Worm (Caenorhabditis elegans) whole organism, late embryonic: ENCODE results near the gene T14B4.19.

Source experiments
- K02D7.2 ChIP-seq: sonication (generic microtip); optimal IDR thresholded peaks from 2 replicates; lab custom pipeline; 2017; ENCODE audit warnings: mild to moderate bottlenecking, missing genetic modification characterization, missing compliant biosample characterization
- K09A11.1 ChIP-seq: sonication (generic microtip); optimal IDR thresholded peaks from 2 replicates; lab custom pipeline; 2017; ENCODE audit warnings: antibody characterized with exemption, mild to moderate bottlenecking, missing genetic modification characterization, missing compliant biosample characterization; ENCODE audit not compliant: insufficient read depth
- T23F11.4 ChIP-seq: fragments of 200-800 bp; sonication (Bioruptor generic); optimal IDR thresholded peaks from 2 replicates; lab custom pipeline; 2018; ENCODE audit warnings: mild to moderate bottlenecking, missing genetic modification characterization, missing compliant biosample characterization
- Y22D7AL.16 ChIP-seq: sonication (generic microtip); optimal IDR thresholded peaks from 2 replicates; lab custom pipeline; 2016; ENCODE audit warnings: missing genetic modification characterization, missing compliant biosample characterization
- ahr-1 ChIP-seq: sonication (generic microtip); optimal IDR thresholded peaks from 2 replicates; lab custom pipeline; 2016; ENCODE audit warnings: missing genetic modification characterization, missing compliant biosample characterization
- ama-1 ChIP-seq: fragments of 150-350 bp; optimal IDR thresholded peaks from 2 replicates; lab custom pipeline; 2014
- ceh-14 ChIP-seq: sonication (generic microtip); optimal IDR thresholded peaks from 2 replicates; lab custom pipeline; 2016; ENCODE audit warnings: missing genotype, missing genetic modification characterization, missing compliant biosample characterization
- ceh-18 ChIP-seq: sonication (generic microtip); optimal IDR thresholded peaks from 2 replicates; lab custom pipeline; 2016; ENCODE audit warnings: missing genetic modification characterization, missing compliant biosample characterization
- ceh-19 ChIP-seq: fragments of 200-800 bp; sonication (Bioruptor generic); optimal IDR thresholded peaks from 2 replicates; lab custom pipeline; 2018; ENCODE audit warnings: mild to moderate bottlenecking, missing genetic modification characterization, missing compliant biosample characterization
- ceh-2 ChIP-seq: sonication (generic microtip); optimal IDR thresholded peaks from 2 replicates; lab custom pipeline; 2016; ENCODE audit warnings: missing genotype, missing genetic modification characterization, missing compliant biosample characterization
- ceh-22 ChIP-seq: sonication (generic microtip); optimal IDR thresholded peaks from 2 replicates; lab custom pipeline; 2017; ENCODE audit warnings: missing biosample characterization, missing genetic modification characterization
- ceh-30 ChIP-seq: fragments of 150-350 bp; optimal IDR thresholded peaks from 2 replicates; lab custom pipeline; 2014; ENCODE audit warnings: missing biosample characterization, missing genetic modification characterization
- ceh-48 ChIP-seq: sonication (generic microtip); optimal IDR thresholded peaks from 2 replicates; lab custom pipeline; 2016; ENCODE audit warnings: missing genetic modification characterization, inconsistent platforms, missing compliant biosample characterization
- che-1 ChIP-seq: sonication (generic microtip); optimal IDR thresholded peaks from 2 replicates; lab custom pipeline; 2016; ENCODE audit warnings: mild to moderate bottlenecking, missing genetic modification characterization, missing compliant biosample characterization
- dmd-4 ChIP-seq: sonication (generic microtip); optimal IDR thresholded peaks from 2 replicates; lab custom pipeline; 2016; ENCODE audit warnings: borderline replicate concordance, missing genetic modification characterization, missing compliant biosample characterization
- elt-4 ChIP-seq: sonication (generic microtip); optimal IDR thresholded peaks from 2 replicates; lab custom pipeline; 2016; ENCODE audit warnings: missing genetic modification characterization, missing compliant biosample characterization
- ets-4 ChIP-seq: sonication (generic microtip); optimal IDR thresholded peaks from 2 replicates; lab custom pipeline; 2016; ENCODE audit warnings: missing genetic modification characterization, missing compliant biosample characterization
- gmeb-2 ChIP-seq: sonication (generic microtip); optimal IDR thresholded peaks from 2 replicates; lab custom pipeline; 2016; ENCODE audit warnings: missing genetic modification characterization, inconsistent platforms, missing compliant biosample characterization
- hlh-15 ChIP-seq: sonication (generic microtip); optimal IDR thresholded peaks from 2 replicates; lab custom pipeline; 2016; ENCODE audit warnings: missing genetic modification characterization, missing compliant biosample characterization
- hlh-30 ChIP-seq: sonication (generic microtip); optimal IDR thresholded peaks from 2 replicates; lab custom pipeline; 2017; ENCODE audit warnings: antibody characterized with exemption, missing genetic modification characterization, missing compliant biosample characterization; ENCODE audit not compliant: insufficient read depth
- hlh-6 ChIP-seq: sonication (generic microtip); optimal IDR thresholded peaks from 2 replicates; lab custom pipeline; 2016; ENCODE audit warnings: missing genotype, missing genetic modification characterization, missing compliant biosample characterization
- hlh-8 ChIP-seq: sonication (generic microtip); optimal IDR thresholded peaks from 2 replicates; lab custom pipeline; 2016; ENCODE audit warnings: missing genotype, missing genetic modification characterization, missing compliant biosample characterization
- lim-6 ChIP-seq: sonication (generic microtip); optimal IDR thresholded peaks from 2 replicates; lab custom pipeline; 2016; ENCODE audit warnings: missing genetic modification characterization, missing compliant biosample characterization
- lin-11 ChIP-seq: fragments of 200-800 bp; sonication (Bioruptor generic); optimal IDR thresholded peaks from 2 replicates; lab custom pipeline; 2018; ENCODE audit warnings: mild to moderate bottlenecking, missing genetic modification characterization, missing compliant biosample characterization
- madf-2 ChIP-seq: sonication (generic microtip); optimal IDR thresholded peaks from 2 replicates; lab custom pipeline; 2017; ENCODE audit warnings: missing genetic modification characterization, missing compliant biosample characterization
- nfya-1 ChIP-seq: sonication (generic microtip); optimal IDR thresholded peaks from 2 replicates; lab custom pipeline; 2017; ENCODE audit warnings: missing genetic modification characterization, mild to moderate bottlenecking, missing compliant biosample characterization, antibody characterized with exemption, moderate library complexity
- nhr-232 ChIP-seq: sonication (generic microtip); optimal IDR thresholded peaks from 2 replicates; lab custom pipeline; 2016; ENCODE audit warnings: missing genetic modification characterization, missing compliant biosample characterization
- pat-9 ChIP-seq: fragments of 200-800 bp; sonication (Bioruptor generic); optimal IDR thresholded peaks from 2 replicates; lab custom pipeline; 2018; ENCODE audit warnings: mild to moderate bottlenecking, missing genetic modification characterization, moderate library complexity, missing compliant biosample characterization
- pax-1 ChIP-seq: fragments of 150-350 bp; optimal IDR thresholded peaks from 2 replicates; lab custom pipeline; 2014; ENCODE audit warnings: missing biosample characterization, missing genetic modification characterization
- pha-2 ChIP-seq: sonication (generic microtip); optimal IDR thresholded peaks from 2 replicates; lab custom pipeline; 2017; ENCODE audit warnings: mild to moderate bottlenecking, missing genetic modification characterization, missing compliant biosample characterization
- pha-4 ChIP-seq: fragments of 150-350 bp; optimal IDR thresholded peaks from 2 replicates; lab custom pipeline; 2018; ENCODE audit warnings: missing biosample characterization, missing genetic modification reagents, missing genetic modification characterization
- ref-2 ChIP-seq: sonication (generic microtip); optimal IDR thresholded peaks from 2 replicates; lab custom pipeline; 2016; ENCODE audit warnings: missing genetic modification characterization, missing compliant biosample characterization
- rnt-1 ChIP-seq: sonication (generic microtip); optimal IDR thresholded peaks from 2 replicates; lab custom pipeline; 2016; ENCODE audit warnings: missing genetic modification characterization, missing compliant biosample characterization
- sdc-2 ChIP-seq: sonication (generic microtip); optimal IDR thresholded peaks from 2 replicates; lab custom pipeline; 2016; ENCODE audit warnings: missing genotype, missing genetic modification characterization, missing compliant biosample characterization
- sox-4 ChIP-seq: sonication (generic microtip); optimal IDR thresholded peaks from 2 replicates; lab custom pipeline; 2017; ENCODE audit warnings: mild to moderate bottlenecking, missing genetic modification characterization, inconsistent platforms, missing compliant biosample characterization
- tbx-2 ChIP-seq: sonication (generic microtip); optimal IDR thresholded peaks from 2 replicates; lab custom pipeline; 2016; ENCODE audit warnings: missing genetic modification characterization, missing compliant biosample characterization
- ttx-3 ChIP-seq: sonication (generic microtip); optimal IDR thresholded peaks from 2 replicates; lab custom pipeline; 2016; ENCODE audit warnings: missing genetic modification reagents, missing genetic modification characterization, missing compliant biosample characterization
- unc-3 ChIP-seq, 2 experiments: fragments of 200-800 bp in 1 of 2; sonication (Bioruptor generic) in 1 of 2; sonication (generic microtip) in 1 of 2; conservative IDR thresholded peaks in 1 of 2; optimal IDR thresholded peaks in 1 of 2; 2 replicates each; pipeline versions ENCODE4 v1.3.6 to Lab custom; 2016 to 2022; ENCODE audit warnings: missing compliant biosample characterization in 2 of 2, missing genetic modification characterization in 2 of 2, missing genetic modification reagents in 1 of 2
- unc-42 ChIP-seq: sonication (generic microtip); optimal IDR thresholded peaks from 2 replicates; lab custom pipeline; 2016; ENCODE audit warnings: missing genotype, missing genetic modification characterization, missing compliant biosample characterization
- unc-55 ChIP-seq: sonication (generic microtip); optimal IDR thresholded peaks from 2 replicates; lab custom pipeline; 2017; ENCODE audit warnings: missing biosample characterization, missing genetic modification reagents, missing genetic modification characterization
- unc-86 ChIP-seq: sonication (generic microtip); optimal IDR thresholded peaks from 2 replicates; lab custom pipeline; 2016; ENCODE audit warnings: missing genetic modification characterization, missing compliant biosample characterization
- ztf-16 ChIP-seq: sonication (generic microtip); optimal IDR thresholded peaks from 2 replicates; lab custom pipeline; 2017; ENCODE audit warnings: missing genetic modification characterization, missing compliant biosample characterization

T14B4.19 gene

ce11 chrII:6721581-6721980, 8.8 kb upstream of the T14B4.19 start (continued):
- TF ChIP-seq unc-42 (tag; lab: Kevin White, UChicago) (no peak), T23F11.4 (no peak), ref-2 (tag; lab: Kevin White, UChicago) (peak; percentile 21), unc-86 (no peak), madf-2 (no peak), rnt-1 (peak; percentile 28), lim-6 (tag; lab: Kevin White, UChicago) (no peak), unc-55 (GFP tag; lab: Kevin White, UChicago) (no peak), ceh-22 (no peak), ttx-3 (no peak), hlh-8 (no peak), nhr-232 (no peak), hlh-30 (tag; lab: Kevin White, UChicago) (no peak), ceh-14 (tag; lab: Kevin White, UChicago) (no peak), hlh-15 (tag; lab: Kevin White, UChicago) (peak; percentile 51), pha-2 (tag; lab: Kevin White, UChicago) (no peak), ztf-16 (tag; lab: Kevin White, UChicago) (peak; percentile 16), K02D7.2 (tag; lab: Kevin White, UChicago) (no peak), unc-3 (GFP tag; conservative IDR thresholded peaks at IDR 0.05; lab: Robert Waterston, UW) (no peak), unc-3 (tag; optimal IDR thresholded peaks at IDR 0.05; lab: Kevin White, UChicago) (no peak), elt-4 (tag; lab: Kevin White, UChicago) (no peak), ceh-48 (peak; percentile 14), sox-4 (no peak), pha-4 (no peak), tbx-2 (tag; lab: Kevin White, UChicago) (peak; percentile 10), ceh-30 (tag; lab: Kevin White, UChicago) (no peak), nfya-1 (no peak), lin-11 (tag; lab: Kevin White, UChicago) (peak; percentile 14), ama-1 (lab: Kevin White, UChicago) (no peak), pat-9 (tag; lab: Kevin White, UChicago) (no peak)
- TF ChIP-seq, all 69 proteins: peak for 20

- TF ChIP-seq sox-4, result no peak
- no peak for TF ChIP-seq hlh-6
- no peak for TF ChIP-seq Y22D7AL.16
- TF ChIP-seq nhr-232, result no peak
- TF ChIP-seq ceh-18 (tag; lab: Kevin White, UChicago), result no peak
- TF ChIP-seq pax-1 (tag; lab: Kevin White, UChicago), result no peak
- no peak for TF ChIP-seq sdc-2 (tag; lab: Kevin White, UChicago)
- no peak for TF ChIP-seq ahr-1 (tag; lab: Kevin White, UChicago)
- no peak for TF ChIP-seq K09A11.1
- TF ChIP-seq dmd-4 (tag; lab: Kevin White, UChicago), result no peak
- no peak for TF ChIP-seq gmeb-2 (tag; lab: Kevin White, UChicago)
- no peak for TF ChIP-seq K02D7.2 (tag; lab: Kevin White, UChicago)
- no peak for TF ChIP-seq ama-1 (lab: Kevin White, UChicago)
- TF ChIP-seq ceh-2 (tag; lab: Kevin White, UChicago), result no peak
- no peak for TF ChIP-seq ets-4 (tag; lab: Kevin White, UChicago)
- no peak for TF ChIP-seq ceh-19 (GFP tag; lab: Kevin White, UChicago)
- TF ChIP-seq pat-9 (tag; lab: Kevin White, UChicago), result no peak
- TF ChIP-seq unc-55 (GFP tag; lab: Kevin White, UChicago), result no peak
- no peak for TF ChIP-seq ceh-30 (tag; lab: Kevin White, UChicago)
- no peak for TF ChIP-seq che-1
These were observed 5.5 kb upstream of the T14B4.19 start, which contains the start of gene tsp-10 for ce11 chrII:6718221-6718620. TSS of gene tsp-10 (plus strand) at chrII:6718586.
